Worm (Caenorhabditis elegans) whole organism, mixed stage, embryonic: ENCODE measurements around the gene srh-2.

Source experiments
- ces-1 ChIP-seq: fragments of 150-350 bp; optimal IDR thresholded peaks from 2 replicates; lab custom pipeline; 2014; ENCODE audit warnings: missing biosample characterization, missing genetic modification reagents, missing genetic modification characterization
- lin-32 ChIP-seq: fragments of 200-800 bp; sonication (Bioruptor generic); optimal IDR thresholded peaks from 2 replicates; lab custom pipeline; 2018; ENCODE audit warnings: mild to moderate bottlenecking, missing genetic modification characterization, missing compliant biosample characterization
- nhr-12 ChIP-seq: fragments of 150-350 bp; optimal IDR thresholded peaks from 2 replicates; lab custom pipeline; 2014; ENCODE audit warnings: missing biosample characterization, missing genetic modification characterization
- nhr-28 ChIP-seq: fragments of 150-350 bp; optimal IDR thresholded peaks from 2 replicates; lab custom pipeline; 2014; ENCODE audit warnings: missing biosample characterization, missing genetic modification characterization
- pha-4 ChIP-seq: fragments of 150-350 bp; optimal IDR thresholded peaks from 2 replicates; lab custom pipeline; 2018; ENCODE audit warnings: missing biosample characterization, missing genetic modification reagents, missing genetic modification characterization
- sptf-1 ChIP-seq: sonication (generic microtip); optimal IDR thresholded peaks from 2 replicates; lab custom pipeline; 2017; ENCODE audit warnings: mild to moderate bottlenecking, missing genetic modification characterization, moderate library complexity, missing compliant biosample characterization
- unc-62 ChIP-seq: fragments of 150-350 bp; optimal IDR thresholded peaks from 2 replicates; lab custom pipeline; 2014; ENCODE audit warnings: missing biosample characterization, missing genetic modification reagents, missing genetic modification characterization
- zip-8 ChIP-seq: fragments of 150-350 bp; optimal IDR thresholded peaks from 2 replicates; lab custom pipeline; 2014; ENCODE audit warnings: missing biosample characterization, missing genetic modification characterization

DNA sequence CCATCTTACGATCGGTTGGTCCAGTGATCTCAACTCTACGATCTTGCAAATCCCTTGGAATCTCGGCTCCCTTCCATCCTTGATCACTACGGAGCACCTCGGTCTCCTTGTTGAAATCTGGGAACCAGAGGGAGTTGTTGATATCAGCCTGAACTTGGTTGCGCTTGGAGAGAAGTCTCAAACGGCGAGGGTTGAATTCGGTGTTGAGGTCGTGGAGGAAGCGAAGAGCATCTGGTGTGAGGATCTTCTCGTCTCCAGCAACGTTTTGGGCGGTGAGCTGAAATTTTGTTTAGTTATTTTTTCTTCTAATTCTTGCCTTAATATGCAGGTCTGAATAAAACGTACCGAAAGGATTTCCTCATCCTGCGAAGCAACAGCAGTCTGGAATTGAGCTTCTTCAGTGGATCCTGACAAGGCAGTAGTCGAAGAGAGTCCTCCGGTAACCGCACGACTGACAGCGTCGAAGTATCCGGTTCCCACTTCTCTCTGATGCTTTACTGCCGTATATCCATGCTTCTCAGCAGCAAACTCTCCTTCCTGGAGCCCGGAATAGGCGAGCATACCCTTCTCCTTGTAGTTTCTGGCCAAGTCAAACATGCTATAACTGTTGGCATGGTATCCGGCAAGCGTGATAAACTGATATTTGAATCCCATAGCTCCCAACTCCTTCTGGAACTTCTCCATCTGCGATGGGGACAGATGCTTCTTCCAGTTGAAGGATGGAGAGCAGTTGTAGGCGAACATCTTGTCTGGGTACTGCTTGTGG lies 2.1 kb upstream of the srh-2 start:
- TF ChIP-seq ces-1 (GFP tag; lab: Kevin White, UChicago) (no peak), zip-8 (no peak), nhr-28 (tag; lab: Kevin White, UChicago) (no peak), sptf-1 (no peak), pha-4 (tag; lab: Kevin White, UChicago) (no peak), nhr-12 (tag; lab: Kevin White, UChicago) (no peak), lin-32 (GFP tag; lab: Kevin White, UChicago) (no peak), unc-62 (GFP tag; lab: Kevin White, UChicago) (no peak)
